Fruit fly (Drosophila melanogaster) whole organism, embryonic: ENCODE results near the gene CG33510.

Experiments used
- Ada2b ChIP-seq: fragments of 200-800 bp; sonication (Bioruptor generic); IDR thresholded peaks from 2 replicates; pipeline ENCODE4 v1.3.6; 2022; ENCODE audit warnings: missing biosample characterization, missing genetic modification characterization
- CG11247 ChIP-seq: fragments of 200-800 bp; sonication (Bioruptor generic); IDR thresholded peaks from 2 replicates; pipeline ENCODE4 v1.3.6; 2022; ENCODE audit warnings: missing biosample characterization, missing genetic modification characterization
- CG12299 ChIP-seq: fragments of 200-800 bp; sonication (Bioruptor generic); optimal IDR thresholded peaks from 2 replicates; lab custom pipeline; 2018; ENCODE audit warnings: missing biosample characterization, mild to moderate bottlenecking, missing genetic modification characterization
- CG34422 ChIP-seq: fragments of 200-800 bp; sonication (Bioruptor generic); IDR thresholded peaks from 3 replicates; pipeline ENCODE4 v1.3.6; 2022; ENCODE audit warnings: missing biosample characterization, missing genetic modification characterization
- CG4360 ChIP-seq: fragments of 200-800 bp; sonication (Bioruptor generic); IDR thresholded peaks from 2 replicates; pipeline ENCODE4 v1.3.6; 2022; ENCODE audit warnings: missing biosample characterization, missing genetic modification characterization
- CG4854 ChIP-seq: fragments of 200-800 bp; sonication (Bioruptor generic); optimal IDR thresholded peaks from 2 replicates; lab custom pipeline; 2016; ENCODE audit warnings: missing biosample characterization, missing genetic modification characterization, inconsistent platforms
- CG6813 ChIP-seq: fragments of 200-800 bp; sonication (Bioruptor generic); optimal IDR thresholded peaks from 2 replicates; lab custom pipeline; 2017; ENCODE audit warnings: missing biosample characterization, missing genetic modification characterization, mild to moderate bottlenecking, moderate library complexity, missing genetic modification reagents
- CG7786 ChIP-seq: fragments of 200-800 bp; sonication (Bioruptor generic); optimal IDR thresholded peaks from 2 replicates; lab custom pipeline; 2016; ENCODE audit warnings: missing biosample characterization, missing genetic modification characterization
- CG7839 ChIP-seq: fragments of 200-800 bp; sonication (Bioruptor generic); optimal IDR thresholded peaks from 3 replicates; lab custom pipeline; 2018; ENCODE audit warnings: missing biosample characterization, mild to moderate bottlenecking, missing genetic modification characterization, moderate library complexity
- CG8290 ChIP-seq, 3 experiments: fragments of 200-800 bp; sonication (Bioruptor generic); optimal IDR thresholded peaks; 2 replicates each; lab custom pipeline; 2016 to 2019; ENCODE audit warnings: missing biosample characterization in 3 of 3, missing genetic modification characterization in 3 of 3, mild to moderate bottlenecking in 2 of 3, moderate library complexity in 1 of 3
- CG8765 ChIP-seq: fragments of 200-800 bp; sonication (Bioruptor generic); IDR thresholded peaks from 2 replicates; pipeline ENCODE4 v1.3.6; 2022; ENCODE audit warnings: missing biosample characterization, missing genetic modification characterization
- CG8924 ChIP-seq: fragments of 200-800 bp; optimal IDR thresholded peaks from 3 replicates; lab custom pipeline; 2019; ENCODE audit warnings: missing biosample characterization, mild to moderate bottlenecking, missing genetic modification characterization, moderate library complexity
- Ets65A ChIP-seq: fragments of 200-800 bp; sonication (Bioruptor generic); peaks from one replicate; lab custom pipeline; 2016; ENCODE audit warnings: missing biosample characterization, missing genetic modification characterization
- NfI ChIP-seq: fragments of 200-800 bp; sonication (Bioruptor generic); optimal IDR thresholded peaks from 3 replicates; lab custom pipeline; 2018; ENCODE audit warnings: missing biosample characterization, mild to moderate bottlenecking, missing genetic modification characterization, moderate library complexity
- Pdp1 ChIP-seq, 2 experiments: fragments of 200-800 bp; sonication (Bioruptor generic); optimal IDR thresholded peaks; 3 replicates each; lab custom pipeline; 2016; ENCODE audit warnings: missing biosample characterization in 2 of 2, missing genetic modification characterization in 2 of 2, mild to moderate bottlenecking in 1 of 2, moderate library complexity in 1 of 2
- Rfx ChIP-seq: fragments of 200-800 bp; sonication (Bioruptor generic); IDR thresholded peaks from 2 replicates; pipeline ENCODE4 v1.3.6; 2022; ENCODE audit warnings: missing biosample characterization, missing genetic modification characterization
- Trl ChIP-seq, 3 experiments: fragments of >200 bp in 2 of 3; fragments of 200-800 bp in 1 of 3; sonication (Bioruptor generic) in 1 of 3; optimal IDR thresholded peaks; 2 replicates in 1 of 3; 3 replicates in 2 of 3; lab custom pipeline; 2016 to 2017; ENCODE audit warnings: missing biosample characterization in 1 of 3, missing genetic modification characterization in 1 of 3
- Xrp1 ChIP-seq: fragments of 200-800 bp; sonication (Bioruptor generic); IDR thresholded peaks from 2 replicates; pipeline ENCODE4 v1.3.6; 2022; ENCODE audit warnings: missing biosample characterization, missing genetic modification characterization
- YL-1 ChIP-seq: fragments of 200-800 bp; sonication (Bioruptor generic); optimal IDR thresholded peaks from 3 replicates; lab custom pipeline; 2017; ENCODE audit warnings: missing biosample characterization, mild to moderate bottlenecking, missing genetic modification characterization
- ac ChIP-seq: fragments of 200-800 bp; sonication (Bioruptor generic); optimal IDR thresholded peaks from 3 replicates; lab custom pipeline; 2017; ENCODE audit warnings: missing biosample characterization, mild to moderate bottlenecking, missing genetic modification characterization
- amos ChIP-seq: fragments of 200-800 bp; sonication (Bioruptor generic); IDR thresholded peaks from 2 replicates; pipeline ENCODE4 v1.3.6; 2022; ENCODE audit warnings: missing biosample characterization, missing genetic modification characterization; ENCODE audit not compliant: partially characterized antibody
- ash1 ChIP-seq: fragments of 200-800 bp; sonication (Bioruptor generic); optimal IDR thresholded peaks from 2 replicates; lab custom pipeline; 2018; ENCODE audit warnings: missing biosample characterization, mild to moderate bottlenecking, missing genetic modification characterization
- cas ChIP-seq: fragments of 200-800 bp; sonication (Bioruptor generic); IDR thresholded peaks from 2 replicates; pipeline ENCODE4 v1.3.6; 2022; ENCODE audit warnings: missing biosample characterization, missing genetic modification characterization
- chinmo ChIP-seq: fragments of 200-800 bp; sonication (Bioruptor generic); IDR thresholded peaks from 4 replicates; pipeline ENCODE4 v1.3.6; 2022; ENCODE audit warnings: missing biosample characterization, missing genetic modification characterization; ENCODE audit not compliant: partially characterized antibody
- crp ChIP-seq, 2 experiments: fragments of 200-800 bp; sonication (Bioruptor generic); optimal IDR thresholded peaks; 2 replicates in 1 of 2; 3 replicates in 1 of 2; lab custom pipeline; 2017; ENCODE audit warnings: missing biosample characterization in 2 of 2, missing genetic modification characterization in 2 of 2, mild to moderate bottlenecking in 1 of 2, moderate library complexity in 1 of 2
- ewg ChIP-seq: fragments of 200-800 bp; sonication (Bioruptor generic); optimal IDR thresholded peaks from 3 replicates; lab custom pipeline; 2017; ENCODE audit warnings: mild to moderate bottlenecking, missing biosample characterization, missing genetic modification reagents, missing genetic modification characterization
- grau ChIP-seq: fragments of 200-800 bp; optimal IDR thresholded peaks from 3 replicates; lab custom pipeline; 2019; ENCODE audit warnings: missing biosample characterization, mild to moderate bottlenecking, missing genetic modification characterization, moderate library complexity
- gro ChIP-seq: fragments of 200-800 bp; sonication (Bioruptor generic); optimal IDR thresholded peaks from 2 replicates; lab custom pipeline; 2016; ENCODE audit warnings: missing biosample characterization, missing genetic modification characterization
- hkb ChIP-seq, 2 experiments: fragments of 200-800 bp in 1 of 2; fragments of >200 bp in 1 of 2; sonication (Bioruptor generic) in 1 of 2; IDR thresholded peaks in 1 of 2; optimal IDR thresholded peaks in 1 of 2; 2 replicates each; pipeline versions ENCODE4 v1.3.6 to Lab custom; 2017 to 2022; ENCODE audit warnings: missing biosample characterization in 1 of 2, missing genetic modification characterization in 1 of 2
- lilli ChIP-seq: fragments of 200-800 bp; sonication (Bioruptor generic); optimal IDR thresholded peaks from 3 replicates; lab custom pipeline; 2016; ENCODE audit warnings: missing biosample characterization, missing genetic modification characterization
- nerfin-1 ChIP-seq: fragments of 200-800 bp; sonication (Bioruptor generic); optimal IDR thresholded peaks from 3 replicates; lab custom pipeline; 2019; ENCODE audit warnings: missing biosample characterization, mild to moderate bottlenecking, missing genetic modification characterization, moderate library complexity
- phol ChIP-seq: fragments of 200-800 bp; sonication (Bioruptor generic); optimal IDR thresholded peaks from 3 replicates; lab custom pipeline; 2018; ENCODE audit warnings: missing biosample characterization, mild to moderate bottlenecking, missing genetic modification characterization, moderate library complexity
- pros ChIP-seq: fragments of 200-800 bp; sonication (Bioruptor generic); optimal IDR thresholded peaks from 3 replicates; lab custom pipeline; 2019; ENCODE audit warnings: missing biosample characterization, mild to moderate bottlenecking, missing genetic modification characterization, moderate library complexity
- sr ChIP-seq: fragments of 200-800 bp; sonication (Bioruptor generic); IDR thresholded peaks from 3 replicates; pipeline ENCODE4 v1.3.6; 2022; ENCODE audit warnings: missing biosample characterization, missing genetic modification characterization
- stwl ChIP-seq: fragments of 200-800 bp; sonication (Bioruptor generic); optimal IDR thresholded peaks from 3 replicates; lab custom pipeline; 2018; ENCODE audit warnings: missing biosample characterization, mild to moderate bottlenecking, missing genetic modification characterization, moderate library complexity
- tgo ChIP-seq: fragments of 200-800 bp; sonication (Bioruptor generic); IDR thresholded peaks from 3 replicates; pipeline ENCODE4 v1.3.6; 2022; ENCODE audit warnings: missing biosample characterization, missing genetic modification characterization
- tll ChIP-seq, 2 experiments: fragments of 200-800 bp in 1 of 2; fragments of >200 bp in 1 of 2; sonication (Bioruptor generic) in 1 of 2; optimal IDR thresholded peaks; 2 replicates each; lab custom pipeline; 2017 to 2019; ENCODE audit warnings: missing biosample characterization in 2 of 2, missing genetic modification characterization in 2 of 2, mild to moderate bottlenecking in 1 of 2, moderate library complexity in 1 of 2
- twi ChIP-seq: fragments of 200-800 bp; optimal IDR thresholded peaks from 2 replicates; lab custom pipeline; 2019; ENCODE audit warnings: missing biosample characterization, mild to moderate bottlenecking, missing genetic modification characterization, moderate library complexity
- zfh2 ChIP-seq: fragments of 200-800 bp; sonication (Bioruptor generic); optimal IDR thresholded peaks from 2 replicates; lab custom pipeline; 2016; ENCODE audit warnings: missing biosample characterization, missing genetic modification characterization

The CG33510 gene

dm6 chr2L:21107651-21108489, 23.7 kb upstream of the CG33510 start (continued):
- TF ChIP-seq lilli (GFP tag; lab: Kevin White, UChicago) (no peak), hkb (optimal IDR thresholded peaks at IDR 0.05; lab: Kevin White, UChicago) (no peak), hkb (GFP tag; IDR thresholded peaks at IDR 0.05; lab: Robert Waterston, UW) (peak; percentile 26; the same call in 1 of the 2 replicates), sr (GFP tag; lab: Robert Waterston, UW) (no peak), ash1 (no peak), grau (peak; percentile 4), Xrp1 (GFP tag; lab: Robert Waterston, UW) (no peak), CG11247 (GFP tag; lab: Robert Waterston, UW) (no peak), CG4854 (no peak), gro (GFP tag; lab: Kevin White, UChicago) (no peak)

DNA sequence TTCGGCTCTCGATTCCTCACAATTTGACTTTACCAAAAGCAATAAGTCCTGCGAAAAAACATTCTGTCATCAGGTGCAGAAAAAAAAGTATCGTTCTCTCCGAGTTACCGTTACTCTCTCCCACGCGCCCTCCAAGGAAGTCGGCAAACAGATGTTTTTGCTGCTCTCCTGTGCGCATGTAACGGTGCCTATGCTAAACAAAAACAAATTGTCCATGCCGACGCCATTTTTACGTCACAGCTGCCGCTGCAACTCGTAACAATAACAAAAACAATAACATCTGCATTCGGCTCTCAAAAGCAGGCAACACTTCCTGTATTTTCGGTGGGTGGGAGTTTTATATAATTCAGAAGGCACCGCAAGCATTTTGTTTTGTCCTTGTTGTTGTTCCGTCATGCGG, 21.0 kb upstream of the CG33510 start:
- TF ChIP-seq CG8290 (GFP tag; optimal IDR thresholded peaks at IDR 0.05; lab: Kevin White, UChicago), result no peak
- peak in 1 of 2 experiments; percentile 52 for TF ChIP-seq CG8290 (tag; optimal IDR thresholded peaks at IDR 0.05; lab: Kevin White, UChicago)
- no peak for TF ChIP-seq Rfx (GFP tag; lab: Robert Waterston, UW)
- TF ChIP-seq CG12299, result no peak
- TF ChIP-seq chinmo, result 0 out of 4 replicates have a peak, but pooled peaks have one; percentile 18
- TF ChIP-seq stwl (tag; lab: Kevin White, UChicago), result no peak
- TF ChIP-seq ewg (GFP tag; lab: Kevin White, UChicago), result peak; percentile 95
- peak; percentile 82 for TF ChIP-seq twi (tag; lab: Kevin White, UChicago)
- TF ChIP-seq CG6813, result no peak
- no peak for TF ChIP-seq cas (GFP tag; lab: Robert Waterston, UW)
- no peak for TF ChIP-seq Ada2b (GFP tag; lab: Robert Waterston, UW)
- peak in 1 of 2 experiments; percentile 54 for TF ChIP-seq crp (GFP tag; optimal IDR thresholded peaks at IDR 0.05; lab: Kevin White, UChicago)
- TF ChIP-seq zfh2 (GFP tag; lab: Kevin White, UChicago), result no peak
- TF ChIP-seq Trl (optimal IDR thresholded peaks at IDR 0.05; lab: Kevin White, UChicago), result peak; percentile 19 to 20
- TF ChIP-seq Trl (GFP tag; optimal IDR thresholded peaks at IDR 0.05; lab: Kevin White, UChicago), result no peak
- TF ChIP-seq tgo (GFP tag; lab: Robert Waterston, UW), result no peak
- TF ChIP-seq CG8765 (GFP tag; lab: Robert Waterston, UW), result no peak
- TF ChIP-seq NfI, result no peak
- peak; percentile 25 for TF ChIP-seq pros (GFP tag; lab: Kevin White, UChicago)
- peak; percentile 7 for TF ChIP-seq CG8924
- peak; percentile 75 for TF ChIP-seq CG4360 (GFP tag; lab: Robert Waterston, UW)
- peak; percentile 61 for TF ChIP-seq Ets65A (GFP tag; lab: Kevin White, UChicago)
- TF ChIP-seq Pdp1 (GFP tag; optimal IDR thresholded peaks at IDR 0.05; lab: Kevin White, UChicago), result peak in 1 of 2 experiments; percentile 13
- TF ChIP-seq CG34422, result peak; percentile 27; the same call in 1 of the 3 replicates
- no peak for TF ChIP-seq CG7786 (GFP tag; lab: Kevin White, UChicago)
- TF ChIP-seq tll (GFP tag; optimal IDR thresholded peaks at IDR 0.05; lab: Kevin White, UChicago), result peak in 1 of 2 experiments; percentile 61
- peak; percentile 77 for TF ChIP-seq phol (tag; lab: Kevin White, UChicago)
- no peak for TF ChIP-seq CG7839 (tag; lab: Kevin White, UChicago)
- 0 out of 2 replicates have a peak, but pooled peaks have one; percentile 7 for TF ChIP-seq amos (GFP tag; lab: Robert Waterston, UW)
- TF ChIP-seq nerfin-1 (tag; lab: Kevin White, UChicago), result peak; percentile 17
- peak; percentile 44 for TF ChIP-seq ac (GFP tag; lab: Kevin White, UChicago)
- no peak for TF ChIP-seq YL-1 (GFP tag; lab: Kevin White, UChicago)
- TF ChIP-seq, all 482 proteins: peak for 17
